Fruit fly (Drosophila melanogaster) whole organism, prepupa: ENCODE results near the gene Pxt.
A peak's percentile ranks its signal among the peaks of the same experiment; 100 is the strongest.

Experiments used
- CG4318 ChIP-seq: fragments of 200-800 bp; sonication (Bioruptor generic); optimal IDR thresholded peaks from 3 replicates; lab custom pipeline; 2017; ENCODE audit warnings: missing biosample characterization, mild to moderate bottlenecking, missing genetic modification characterization
- CG7368 ChIP-seq: fragments of 200-800 bp; sonication (Bioruptor generic); optimal IDR thresholded peaks from 3 replicates; lab custom pipeline; 2016; ENCODE audit warnings: missing biosample characterization, missing genetic modification characterization
- Eip75B ChIP-seq: fragments of 200-800 bp; sonication (Bioruptor generic); optimal IDR thresholded peaks from 3 replicates; lab custom pipeline; 2016; ENCODE audit warnings: missing biosample characterization, missing genetic modification characterization

DNA sequence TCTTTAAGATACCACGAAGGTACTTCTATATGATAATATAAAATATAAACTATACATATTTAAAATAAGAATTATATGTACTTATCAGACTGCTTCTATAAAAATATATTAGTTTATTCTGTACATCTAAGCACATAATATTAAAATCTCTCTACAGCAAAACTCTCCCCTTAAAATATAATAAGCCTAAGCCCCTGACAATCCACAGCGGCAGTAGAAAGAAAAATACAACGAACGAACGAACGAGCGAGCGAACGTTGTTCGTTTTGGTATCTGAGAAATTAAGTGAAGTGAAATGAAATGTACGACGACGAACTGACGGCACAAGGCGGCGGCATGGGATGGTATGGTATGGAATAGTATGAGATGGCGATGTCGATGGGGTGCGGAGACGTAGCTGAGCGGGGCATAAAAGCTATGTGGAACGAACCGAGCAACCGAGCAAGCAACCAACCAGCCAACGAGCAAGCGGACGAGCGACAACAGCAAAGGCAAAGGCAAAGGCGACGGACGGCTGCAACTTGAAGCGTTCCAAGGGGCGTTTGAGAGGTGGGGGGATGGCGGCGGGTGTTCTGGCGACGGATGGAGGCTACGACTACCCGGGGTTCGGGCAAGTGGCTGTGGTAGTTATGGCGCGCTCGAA lies 18.6 kb upstream of the Pxt start:
- TF ChIP-seq Eip75B (peak; percentile 91), CG7368 (GFP tag; lab: Kevin White, UChicago) (peak; percentile 92), CG4318 (GFP tag; lab: Kevin White, UChicago) (peak; percentile 96)
